Worm (Caenorhabditis elegans) whole organism, mixed stage, embryonic: ENCODE data around the gene jmjd-5.

ENCODE experiments used
- ces-1 ChIP-seq: fragments of 150-350 bp; optimal IDR thresholded peaks from 2 replicates; lab custom pipeline; 2014; ENCODE audit warnings: missing biosample characterization, missing genetic modification reagents, missing genetic modification characterization
- cnd-1 ChIP-seq: fragments of 200-800 bp; sonication (Bioruptor generic); optimal IDR thresholded peaks from 2 replicates; lab custom pipeline; 2018; ENCODE audit warnings: mild to moderate bottlenecking, missing genetic modification characterization, missing compliant biosample characterization
- mab-5 ChIP-seq: fragments of 150-350 bp; optimal IDR thresholded peaks from 2 replicates; lab custom pipeline; 2014; ENCODE audit warnings: missing biosample characterization, missing genetic modification characterization
- nhr-12 ChIP-seq: fragments of 150-350 bp; optimal IDR thresholded peaks from 2 replicates; lab custom pipeline; 2014; ENCODE audit warnings: missing biosample characterization, missing genetic modification characterization
- pha-4 ChIP-seq: fragments of 150-350 bp; optimal IDR thresholded peaks from 2 replicates; lab custom pipeline; 2018; ENCODE audit warnings: missing biosample characterization, missing genetic modification reagents, missing genetic modification characterization
- unc-39 ChIP-seq: fragments of 150-350 bp; optimal IDR thresholded peaks from 2 replicates; lab custom pipeline; 2014; ENCODE audit warnings: missing biosample characterization, missing genetic modification characterization

ce11 chrV:11094698-11095097 lies 32.6 kb upstream of the jmjd-5 start:
- no peak for TF ChIP-seq nhr-12
- TF ChIP-seq pha-4 (tag; lab: Kevin White, UChicago), result no peak
- TF ChIP-seq ces-1 (GFP tag; lab: Kevin White, UChicago), result no peak
- TF ChIP-seq mab-5 (tag; lab: Kevin White, UChicago), result no peak
- no peak for TF ChIP-seq cnd-1 (tag; lab: Kevin White, UChicago)
- no peak for TF ChIP-seq unc-39 (tag; lab: Kevin White, UChicago)
